Worm (Caenorhabditis elegans) whole organism, mixed stage, embryonic: ENCODE results near the gene elo-6.

Source experiments
- elt-3 ChIP-seq: fragments of 150-350 bp; optimal IDR thresholded peaks from 2 replicates; lab custom pipeline; 2014; ENCODE audit warnings: missing biosample characterization, missing genetic modification characterization
- mab-5 ChIP-seq: fragments of 150-350 bp; optimal IDR thresholded peaks from 2 replicates; lab custom pipeline; 2014; ENCODE audit warnings: missing biosample characterization, missing genetic modification characterization
- nhr-237 ChIP-seq: fragments of 150-350 bp; optimal IDR thresholded peaks from 2 replicates; lab custom pipeline; 2014; ENCODE audit warnings: missing biosample characterization, missing genetic modification characterization
- nhr-28 ChIP-seq: fragments of 150-350 bp; optimal IDR thresholded peaks from 2 replicates; lab custom pipeline; 2014; ENCODE audit warnings: missing biosample characterization, missing genetic modification characterization

DNA sequence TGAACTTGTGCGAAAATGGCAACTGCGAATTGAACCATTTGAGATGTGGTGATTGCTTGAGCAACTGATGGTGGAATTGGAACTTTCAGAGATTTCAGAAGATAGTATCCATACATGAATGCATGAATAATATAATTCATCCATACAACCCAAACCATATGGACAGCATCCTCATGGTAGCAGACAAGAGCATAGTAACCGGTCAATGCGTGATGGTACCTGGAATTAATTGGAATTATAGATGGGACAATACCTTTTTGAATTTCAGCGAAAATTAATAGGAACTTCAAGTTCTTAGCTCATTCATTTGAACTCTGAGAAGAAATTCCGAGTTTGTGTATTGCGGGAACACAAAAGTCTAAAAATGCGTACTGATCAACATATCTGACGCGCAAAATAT lies 13.4 kb downstream of the elo-6 start:
- TF ChIP-seq mab-5 (tag; lab: Kevin White, UChicago) (no peak), elt-3 (tag; lab: Kevin White, UChicago) (no peak), nhr-28 (no peak), nhr-237 (tag; lab: Kevin White, UChicago) (no peak)
